Worm (Caenorhabditis elegans) whole organism, L1 larva: ENCODE measurements around the gene F26C11.4.

Experiments used
- blmp-1 ChIP-seq: fragments of 150-350 bp; optimal IDR thresholded peaks from 2 replicates; lab custom pipeline; 2014; ENCODE audit warnings: missing biosample characterization, missing genetic modification characterization
- efl-3 ChIP-seq: fragments of 200-800 bp; sonication (Bioruptor generic); optimal IDR thresholded peaks from 2 replicates; lab custom pipeline; 2018; ENCODE audit warnings: mild to moderate bottlenecking, missing genetic modification characterization, missing compliant biosample characterization
- elt-2 ChIP-seq: sonication (generic microtip); optimal IDR thresholded peaks from 2 replicates; lab custom pipeline; 2016; ENCODE audit warnings: missing genetic modification characterization, mild to moderate bottlenecking, inconsistent platforms, missing compliant biosample characterization, missing genetic modification reagents
- ets-5 ChIP-seq: fragments of 200-800 bp; sonication (Bioruptor generic); IDR thresholded peaks from 2 replicates; pipeline ENCODE4 v1.3.6; 2022; ENCODE audit warnings: missing genetic modification characterization, missing compliant biosample characterization
- grh-1 ChIP-seq: fragments of 200-800 bp; sonication (Bioruptor generic); IDR thresholded peaks from 2 replicates; pipeline ENCODE4 v1.3.6; 2022; ENCODE audit warnings: missing genetic modification reagents, missing genetic modification characterization, missing compliant biosample characterization
- lsy-2 ChIP-seq, 2 experiments: fragments of 150-350 bp; optimal IDR thresholded peaks; 2 replicates each; lab custom pipeline; 2014; ENCODE audit warnings: missing biosample characterization in 2 of 2, missing genetic modification characterization in 2 of 2
- nhr-11 ChIP-seq: fragments of 150-350 bp; optimal IDR thresholded peaks from 2 replicates; lab custom pipeline; 2014; ENCODE audit warnings: missing biosample characterization, missing genetic modification characterization
- nhr-237 ChIP-seq: fragments of 150-350 bp; optimal IDR thresholded peaks from 2 replicates; lab custom pipeline; 2014; ENCODE audit warnings: missing biosample characterization, missing genetic modification characterization
- snpc-4 ChIP-seq: fragments of 150-350 bp; optimal IDR thresholded peaks from 2 replicates; lab custom pipeline; 2014; ENCODE audit warnings: missing biosample characterization, missing genetic modification characterization
- zip-4 ChIP-seq: fragments of 200-800 bp; sonication (Bioruptor generic); optimal IDR thresholded peaks from 2 replicates; lab custom pipeline; 2018; ENCODE audit warnings: mild to moderate bottlenecking, missing genetic modification characterization, moderate library complexity, missing compliant biosample characterization

ce11 chrII:9916177-9916576, at the start of gene F26C11.4:
- no peak for TF ChIP-seq zip-4 (GFP tag; lab: Kevin White, UChicago)
- TF ChIP-seq efl-3: no peak
- TF ChIP-seq lsy-2 (tag; optimal IDR thresholded peaks at IDR 0.05; lab: Kevin White, UChicago): no peak
- no peak for TF ChIP-seq nhr-237 (tag; lab: Kevin White, UChicago)
- no peak for TF ChIP-seq nhr-11 (tag; lab: Kevin White, UChicago)
- no peak for TF ChIP-seq grh-1 (GFP tag; lab: Robert Waterston, UW)
- TF ChIP-seq ets-5 (GFP tag; lab: Robert Waterston, UW): no peak
- no peak for TF ChIP-seq blmp-1 (tag; lab: Kevin White, UChicago)
- no peak for TF ChIP-seq elt-2 (tag; lab: Kevin White, UChicago)
- TF ChIP-seq snpc-4: no peak
